Worm (Caenorhabditis elegans) whole organism, L4 larva: ENCODE data around the gene rdl-1.

ENCODE experiments used
- F10B5.3 ChIP-seq: sonication (generic microtip); optimal IDR thresholded peaks from 2 replicates; lab custom pipeline; 2016; ENCODE audit warnings: mild to moderate bottlenecking, missing genetic modification characterization, missing compliant biosample characterization
- F26F4.8 ChIP-seq: fragments of 200-800 bp; sonication (Bioruptor generic); conservative IDR thresholded peaks from 2 replicates; pipeline ENCODE4 v1.3.6; 2022; ENCODE audit warnings: missing genetic modification characterization, missing compliant biosample characterization
- F49E8.2 ChIP-seq: sonication (generic microtip); optimal IDR thresholded peaks from 2 replicates; lab custom pipeline; 2016; ENCODE audit warnings: missing compliant biosample characterization, mild to moderate bottlenecking, missing genetic modification characterization, borderline replicate concordance
- T20F7.1 ChIP-seq: fragments of 200-800 bp; sonication (Bioruptor generic); optimal IDR thresholded peaks from 2 replicates; lab custom pipeline; 2018; ENCODE audit warnings: mild to moderate bottlenecking, missing genetic modification characterization, missing compliant biosample characterization
- Y75B8A.6 ChIP-seq: fragments of 200-800 bp; sonication (Bioruptor generic); IDR thresholded peaks from 2 replicates; pipeline ENCODE4 v1.3.6; 2022; ENCODE audit warnings: missing genetic modification reagents, missing genetic modification characterization, missing compliant biosample characterization
- ZK546.5 ChIP-seq, 2 experiments: sonication (generic microtip); optimal IDR thresholded peaks; 2 replicates each; lab custom pipeline; 2017; ENCODE audit warnings: missing biosample characterization in 2 of 2, missing genetic modification characterization in 2 of 2
- ceh-32 ChIP-seq: sonication (generic microtip); optimal IDR thresholded peaks from 2 replicates; lab custom pipeline; 2016; ENCODE audit warnings: mild to moderate bottlenecking, missing genetic modification characterization, missing compliant biosample characterization; ENCODE audit not compliant: poor library complexity
- ceh-82 ChIP-seq: sonication (generic microtip); optimal IDR thresholded peaks from 2 replicates; lab custom pipeline; 2017; ENCODE audit warnings: missing biosample characterization, missing genetic modification characterization
- daf-12 ChIP-seq: fragments of 150-350 bp; optimal IDR thresholded peaks from 2 replicates; lab custom pipeline; 2014; ENCODE audit warnings: missing biosample characterization, missing genetic modification reagents, missing genetic modification characterization
- daf-16 ChIP-seq, 3 experiments: sonication (generic microtip); optimal IDR thresholded peaks; 2 replicates each; lab custom pipeline; 2016 to 2017; ENCODE audit warnings: missing genetic modification characterization in 3 of 3, missing genetic modification reagents in 3 of 3, mild to moderate bottlenecking in 2 of 3, missing compliant biosample characterization in 2 of 3, missing biosample characterization in 1 of 3, moderate library complexity in 1 of 3
- dmd-9 ChIP-seq: fragments of 200-800 bp; sonication (Bioruptor generic); IDR thresholded peaks from 2 replicates; pipeline ENCODE4 v1.3.6; 2022; ENCODE audit warnings: missing genetic modification reagents, missing genetic modification characterization, missing compliant biosample characterization
- egl-43 ChIP-seq: fragments of 200-800 bp; sonication (Bioruptor generic); IDR thresholded peaks from 2 replicates; pipeline ENCODE4 v1.3.6; 2022; ENCODE audit warnings: missing genetic modification reagents, missing genetic modification characterization, missing compliant biosample characterization
- hlh-11 ChIP-seq: fragments of 200-800 bp; sonication (Bioruptor generic); optimal IDR thresholded peaks from 2 replicates; lab custom pipeline; 2018; ENCODE audit warnings: mild to moderate bottlenecking, missing genetic modification characterization, missing compliant biosample characterization
- hmg-1.1 ChIP-seq: fragments of 200-800 bp; sonication (Bioruptor generic); IDR thresholded peaks from 2 replicates; pipeline ENCODE4 v1.3.6; 2022; ENCODE audit warnings: missing genetic modification reagents, missing genetic modification characterization, missing compliant biosample characterization
- lim-7 ChIP-seq: fragments of 200-800 bp; sonication (Bioruptor generic); IDR thresholded peaks from 2 replicates; pipeline ENCODE4 v1.3.6; 2022; ENCODE audit warnings: missing genetic modification characterization, missing compliant biosample characterization
- lin-1 ChIP-seq: fragments of 200-800 bp; sonication (Bioruptor generic); IDR thresholded peaks from 2 replicates; pipeline ENCODE4 v1.3.6; 2022; ENCODE audit warnings: missing genetic modification reagents, missing genetic modification characterization, missing compliant biosample characterization
- lin-29 ChIP-seq: fragments of 200-800 bp; sonication (Bioruptor generic); IDR thresholded peaks from 2 replicates; pipeline ENCODE4 v1.3.6; 2022; ENCODE audit warnings: missing genetic modification reagents, missing genetic modification characterization, missing compliant biosample characterization
- madf-9 ChIP-seq: fragments of 200-800 bp; sonication (Bioruptor generic); conservative IDR thresholded peaks from 2 replicates; pipeline ENCODE4 v1.3.6; 2022; ENCODE audit warnings: missing genetic modification reagents, missing genetic modification characterization, missing compliant biosample characterization
- mdl-1 ChIP-seq, 2 experiments: fragments of 150-350 bp in 1 of 2; sonication (generic microtip) in 1 of 2; optimal IDR thresholded peaks; 2 replicates each; lab custom pipeline; 2014 to 2017; ENCODE audit warnings: missing biosample characterization in 2 of 2, missing genetic modification characterization in 2 of 2
- nhr-11 ChIP-seq: fragments of 150-350 bp; optimal IDR thresholded peaks from 2 replicates; lab custom pipeline; 2014; ENCODE audit warnings: missing biosample characterization, missing genetic modification characterization
- nhr-237 ChIP-seq: sonication (generic microtip); optimal IDR thresholded peaks from 2 replicates; lab custom pipeline; 2017; ENCODE audit warnings: missing biosample characterization, missing genetic modification characterization
- nhr-41 ChIP-seq: fragments of 200-800 bp; sonication (Bioruptor generic); IDR thresholded peaks from 2 replicates; pipeline ENCODE4 v1.3.6; 2022; ENCODE audit warnings: missing genetic modification reagents, missing genetic modification characterization, missing compliant biosample characterization
- nhr-76 ChIP-seq: fragments of 150-350 bp; optimal IDR thresholded peaks from 2 replicates; lab custom pipeline; 2014; ENCODE audit warnings: missing biosample characterization, missing genetic modification characterization
- nhr-77 ChIP-seq: fragments of 150-350 bp; optimal IDR thresholded peaks from 2 replicates; lab custom pipeline; 2014; ENCODE audit warnings: missing biosample characterization, missing genetic modification characterization
- pqm-1 ChIP-seq: sonication (generic microtip); optimal IDR thresholded peaks from 2 replicates; lab custom pipeline; 2017; ENCODE audit warnings: missing biosample characterization, missing genetic modification characterization
- saeg-2 ChIP-seq: fragments of 200-800 bp; sonication (Bioruptor generic); IDR thresholded peaks from 2 replicates; pipeline ENCODE4 v1.3.6; 2022; ENCODE audit warnings: missing genetic modification reagents, missing genetic modification characterization, missing compliant biosample characterization
- sdz-12 ChIP-seq: fragments of 200-800 bp; sonication (Bioruptor generic); optimal IDR thresholded peaks from 2 replicates; lab custom pipeline; 2018; ENCODE audit warnings: mild to moderate bottlenecking, missing genetic modification characterization, missing compliant biosample characterization
- set-16 ChIP-seq: fragments of 200-800 bp; sonication (Bioruptor generic); IDR thresholded peaks from 2 replicates; pipeline ENCODE4 v1.3.6; 2022; ENCODE audit warnings: missing genetic modification reagents, missing genetic modification characterization, missing compliant biosample characterization
- skn-1 ChIP-seq: fragments of 150-350 bp; optimal IDR thresholded peaks from 2 replicates; lab custom pipeline; 2014; ENCODE audit warnings: missing biosample characterization, missing genetic modification characterization
- snpc-4 ChIP-seq: fragments of 150-350 bp; optimal IDR thresholded peaks from 2 replicates; lab custom pipeline; 2014; ENCODE audit warnings: missing biosample characterization, missing genetic modification characterization
- tag-97 ChIP-seq: fragments of 200-800 bp; sonication (Bioruptor generic); IDR thresholded peaks from 2 replicates; pipeline ENCODE4 v1.3.6; 2022; ENCODE audit warnings: missing genetic modification characterization, missing compliant biosample characterization
- tra-1 ChIP-seq: fragments of 200-800 bp; sonication (Bioruptor generic); IDR thresholded peaks from 2 replicates; pipeline ENCODE4 v1.3.6; 2022; ENCODE audit warnings: missing genetic modification reagents, missing genetic modification characterization, missing compliant biosample characterization
- unc-62 ChIP-seq, 3 experiments: fragments of 150-350 bp in 1 of 3; sonication (generic microtip); optimal IDR thresholded peaks in 2 of 3; peaks in 1 of 3; 1 replicate in 1 of 3; 2 replicates in 2 of 3; lab custom pipeline; 2014 to 2017; ENCODE audit warnings: missing biosample characterization in 3 of 3, missing genetic modification characterization in 3 of 3, missing genetic modification reagents in 3 of 3, missing genotype in 1 of 3
- zag-1 ChIP-seq: fragments of 150-350 bp; optimal IDR thresholded peaks from 2 replicates; lab custom pipeline; 2014; ENCODE audit warnings: missing biosample characterization, missing genetic modification characterization
- zfp-2 ChIP-seq: sonication (generic microtip); optimal IDR thresholded peaks from 2 replicates; lab custom pipeline; 2016; ENCODE audit warnings: mild to moderate bottlenecking, missing genetic modification characterization, missing compliant biosample characterization
- zfp-3 ChIP-seq: fragments of 200-800 bp; sonication (Bioruptor generic); conservative IDR thresholded peaks from 2 replicates; pipeline ENCODE4 v1.3.6; 2022; ENCODE audit warnings: missing genetic modification reagents, missing genetic modification characterization, missing compliant biosample characterization
- zip-11 ChIP-seq: fragments of 200-800 bp; sonication (Bioruptor generic); IDR thresholded peaks from 2 replicates; pipeline ENCODE4 v1.3.6; 2022; ENCODE audit warnings: missing genetic modification characterization, missing compliant biosample characterization
- ztf-7 ChIP-seq: fragments of 150-350 bp; optimal IDR thresholded peaks from 2 replicates; lab custom pipeline; 2014; ENCODE audit warnings: missing biosample characterization, missing genetic modification characterization

Gene rdl-1

ce11 chrIV:7743539-7743938, 26.5 kb downstream of the rdl-1 start, which contains the start of gene npr-35:
TSS of gene npr-35 (plus strand) at chrIV:7743839.
- TF ChIP-seq zag-1 (tag; lab: Kevin White, UChicago) (no peak), pqm-1 (no peak), unc-62 (GFP tag; optimal IDR thresholded peaks at IDR 0.05 in 1 of 2; lab: Kevin White, UChicago) (peak in 1 of 2 experiments; percentile 80), unc-62 (tag; optimal IDR thresholded peaks at IDR 0.05; lab: Kevin White, UChicago) (no peak), tag-97 (GFP tag; lab: Robert Waterston, UW) (no peak)

- TF ChIP-seq F49E8.2 (tag; lab: Kevin White, UChicago) (no peak), nhr-77 (tag; lab: Kevin White, UChicago) (no peak), hlh-11 (tag; lab: Kevin White, UChicago) (no peak), ceh-82 (tag; lab: Kevin White, UChicago) (no peak), lim-7 (no peak), ZK546.5 (tag; optimal IDR thresholded peaks at IDR 0.05; lab: Kevin White, UChicago) (no peak), skn-1 (tag; lab: Kevin White, UChicago) (no peak), nhr-41 (GFP tag; lab: Robert Waterston, UW) (no peak), hmg-1.1 (GFP tag; lab: Robert Waterston, UW) (no peak)
Measured at ce11 chrIV:7736616-7737015, 33.4 kb downstream of the rdl-1 start.

ce11 chrIV:7734619-7735018, 35.4 kb downstream of the rdl-1 start, which contains the start of gene clx-1:
TSS of gene clx-1 (plus strand) at chrIV:7734648.
- no peak for TF ChIP-seq madf-9
- peak; percentile 91 for TF ChIP-seq set-16 (GFP tag; lab: Robert Waterston, UW)
- no peak for TF ChIP-seq daf-12 (tag; lab: Kevin White, UChicago)
- TF ChIP-seq zfp-3 (GFP tag; lab: Robert Waterston, UW) = no peak
- no peak for TF ChIP-seq saeg-2

- TF ChIP-seq daf-16 (GFP tag; optimal IDR thresholded peaks at IDR 0.05; lab: Kevin White, UChicago) = no peak
- TF ChIP-seq daf-16 (tag; optimal IDR thresholded peaks at IDR 0.05; lab: Kevin White, UChicago) = peak; percentile 93
- no peak for TF ChIP-seq snpc-4 (tag; lab: Kevin White, UChicago)
Measured at ce11 chrIV:7734173-7734572, 35.9 kb downstream of the rdl-1 start.

ce11 chrIV:7731960-7732359, 38.1 kb downstream of the rdl-1 start, which contains the start of the genes C50F7.9 and C50F7.3:
TSS of gene C50F7.9 (minus strand) at chrIV:7732060.
TSS of gene C50F7.3 (plus strand) at chrIV:7732329.
- TF ChIP-seq dmd-9 (GFP tag; lab: Robert Waterston, UW) = no peak
- no peak for TF ChIP-seq nhr-237 (tag; lab: Kevin White, UChicago)
- TF ChIP-seq zfp-3 (GFP tag; lab: Robert Waterston, UW) = no peak
- no peak for TF ChIP-seq zip-11 (GFP tag; lab: Robert Waterston, UW)
- TF ChIP-seq skn-1 (tag; lab: Kevin White, UChicago) = no peak
- no peak for TF ChIP-seq lin-1 (GFP tag; lab: Robert Waterston, UW)
- TF ChIP-seq nhr-11 (tag; lab: Kevin White, UChicago) = no peak
- TF ChIP-seq ZK546.5 (tag; optimal IDR thresholded peaks at IDR 0.05; lab: Kevin White, UChicago) = no peak

ce11 chrIV:7728402-7728963, 41.6 kb downstream of the rdl-1 start, which contains the start of gene sucg-1:
TSS of gene sucg-1 (plus strand) at chrIV:7728913.
- no peak for TF ChIP-seq ztf-7 (tag; lab: Kevin White, UChicago)
- TF ChIP-seq T20F7.1 (GFP tag; lab: Kevin White, UChicago) = peak; percentile 82
- TF ChIP-seq hlh-11 (tag; lab: Kevin White, UChicago) = no peak

ce11 chrIV:7727258-7727657, 42.8 kb downstream of the rdl-1 start:
- TF ChIP-seq lim-7 (no peak), F26F4.8 (GFP tag; lab: Robert Waterston, UW) (no peak), saeg-2 (0 out of 2 replicates have a peak, but pooled peaks have one; percentile 22), egl-43 (GFP tag; lab: Robert Waterston, UW) (no peak), lin-29 (no peak), Y75B8A.6 (GFP tag; lab: Robert Waterston, UW) (no peak), mdl-1 (tag; optimal IDR thresholded peaks at IDR 0.05; lab: Kevin White, UChicago) (no peak), ceh-32 (tag; lab: Kevin White, UChicago) (no peak), sdz-12 (no peak), nhr-76 (tag; lab: Kevin White, UChicago) (no peak), F10B5.3 (tag; lab: Kevin White, UChicago) (no peak), set-16 (GFP tag; lab: Robert Waterston, UW) (peak; percentile 95), zfp-2 (tag; lab: Kevin White, UChicago) (no peak), tra-1 (no peak)
